Fruit fly (Drosophila melanogaster) whole organism, embryonic: ENCODE data around the gene CG33969.
A peak's percentile ranks its signal among the peaks of the same experiment; 100 is the strongest.

Experiments
- ATbp ChIP-seq: fragments of 200-800 bp; sonication (Bioruptor generic); optimal IDR thresholded peaks from 2 replicates; lab custom pipeline; 2017; ENCODE audit warnings: missing biosample characterization, mild to moderate bottlenecking, missing genetic modification characterization, missing genetic modification reagents
- BEAF-32 ChIP-seq: fragments of 200-800 bp; sonication (Bioruptor generic); optimal IDR thresholded peaks from 3 replicates; lab custom pipeline; 2017; ENCODE audit warnings: missing biosample characterization, missing genetic modification characterization, mild to moderate bottlenecking, moderate library complexity, missing genetic modification reagents
- Bteb2 ChIP-seq: fragments of 200-800 bp; sonication (Bioruptor generic); optimal IDR thresholded peaks from 2 replicates; lab custom pipeline; 2016; ENCODE audit warnings: missing biosample characterization, missing genetic modification characterization
- CG10267 ChIP-seq: fragments of 200-800 bp; sonication (Bioruptor generic); optimal IDR thresholded peaks from 2 replicates; lab custom pipeline; 2018; ENCODE audit warnings: missing biosample characterization, mild to moderate bottlenecking, missing genetic modification characterization, moderate library complexity
- CG11456 ChIP-seq: fragments of 200-800 bp; sonication (Bioruptor generic); IDR thresholded peaks from 3 replicates; pipeline ENCODE4 v1.3.6; 2022; ENCODE audit warnings: missing biosample characterization, missing genetic modification characterization
- CG12236 ChIP-seq: fragments of 200-800 bp; sonication (Bioruptor generic); optimal IDR thresholded peaks from 2 replicates; lab custom pipeline; 2016; ENCODE audit warnings: missing biosample characterization, missing genetic modification characterization
- CG12942 ChIP-seq: fragments of 200-800 bp; sonication (Bioruptor generic); optimal IDR thresholded peaks from 3 replicates; lab custom pipeline; 2016; ENCODE audit warnings: missing biosample characterization, missing genetic modification characterization
- CG14050 ChIP-seq: fragments of 200-800 bp; sonication (Bioruptor generic); IDR thresholded peaks from 3 replicates; pipeline ENCODE4 v1.3.6; 2022; ENCODE audit warnings: missing biosample characterization, missing genetic modification characterization
- CG14710 ChIP-seq: fragments of 200-800 bp; sonication (Bioruptor generic); optimal IDR thresholded peaks from 3 replicates; lab custom pipeline; 2019; ENCODE audit warnings: missing biosample characterization, mild to moderate bottlenecking, missing genetic modification characterization, moderate library complexity
- CG16813 ChIP-seq: fragments of 200-800 bp; sonication (Bioruptor generic); IDR thresholded peaks from 3 replicates; pipeline ENCODE4 v1.3.6; 2022; ENCODE audit warnings: missing biosample characterization, missing genetic modification characterization; ENCODE audit not compliant: partially characterized antibody
- CG17359 ChIP-seq: fragments of 200-800 bp; sonication (Bioruptor generic); optimal IDR thresholded peaks from 3 replicates; lab custom pipeline; 2018; ENCODE audit warnings: missing biosample characterization, mild to moderate bottlenecking, missing genetic modification characterization, moderate library complexity
- CG17568 ChIP-seq: fragments of 200-800 bp; sonication (Bioruptor generic); optimal IDR thresholded peaks from 2 replicates; lab custom pipeline; 2018; ENCODE audit warnings: missing biosample characterization, mild to moderate bottlenecking, missing genetic modification characterization, moderate library complexity
- CG1792 ChIP-seq: fragments of 200-800 bp; sonication (Bioruptor generic); optimal IDR thresholded peaks from 2 replicates; lab custom pipeline; 2016; ENCODE audit warnings: missing biosample characterization, missing genetic modification characterization
- CG2116 ChIP-seq: fragments of 200-800 bp; sonication (Bioruptor generic); optimal IDR thresholded peaks from 3 replicates; lab custom pipeline; 2018; ENCODE audit warnings: missing biosample characterization, mild to moderate bottlenecking, missing genetic modification characterization
- CG2889 ChIP-seq: fragments of 200-800 bp; sonication (Bioruptor generic); IDR thresholded peaks from 3 replicates; pipeline ENCODE4 v1.3.6; 2022; ENCODE audit warnings: missing biosample characterization, missing genetic modification characterization
- CG30431 ChIP-seq: fragments of 200-800 bp; sonication (Bioruptor generic); optimal IDR thresholded peaks from 2 replicates; lab custom pipeline; 2017; ENCODE audit warnings: missing biosample characterization, missing genetic modification characterization
- CG3847 ChIP-seq: fragments of 200-800 bp; sonication (Bioruptor generic); IDR thresholded peaks from 2 replicates; pipeline ENCODE4 v1.3.6; 2022; ENCODE audit warnings: missing biosample characterization, missing genetic modification characterization
- CG3995 ChIP-seq: fragments of 200-800 bp; sonication (Bioruptor generic); optimal IDR thresholded peaks from 3 replicates; lab custom pipeline; 2016; ENCODE audit warnings: missing biosample characterization, missing genetic modification characterization
- CG4617 ChIP-seq: fragments of 200-800 bp; sonication (Bioruptor generic); optimal IDR thresholded peaks from 3 replicates; lab custom pipeline; 2016; ENCODE audit warnings: missing biosample characterization, missing genetic modification characterization, borderline replicate concordance
- CG5180 ChIP-seq: fragments of 200-800 bp; sonication (Bioruptor generic); optimal IDR thresholded peaks from 3 replicates; lab custom pipeline; 2017; ENCODE audit warnings: missing biosample characterization, missing genetic modification characterization, mild to moderate bottlenecking, moderate library complexity, missing genetic modification reagents
- CG6175 ChIP-seq: fragments of 200-800 bp; sonication (Bioruptor generic); IDR thresholded peaks from 3 replicates; pipeline ENCODE4 v1.3.6; 2022; ENCODE audit warnings: missing biosample characterization, missing genetic modification characterization
- CG7372 ChIP-seq: fragments of 200-800 bp; sonication (Bioruptor generic); IDR thresholded peaks from 2 replicates; pipeline ENCODE4 v1.3.6; 2022; ENCODE audit warnings: missing biosample characterization, missing genetic modification characterization
- CG7745 ChIP-seq: fragments of 200-800 bp; sonication (Bioruptor generic); optimal IDR thresholded peaks from 2 replicates; lab custom pipeline; 2018; ENCODE audit warnings: missing biosample characterization, mild to moderate bottlenecking, missing genetic modification characterization, moderate library complexity
- CG8089 ChIP-seq: fragments of 200-800 bp; sonication (Bioruptor generic); optimal IDR thresholded peaks from 3 replicates; lab custom pipeline; 2016; ENCODE audit warnings: missing biosample characterization, missing genetic modification characterization
- CG8765 ChIP-seq: fragments of 200-800 bp; sonication (Bioruptor generic); IDR thresholded peaks from 2 replicates; pipeline ENCODE4 v1.3.6; 2022; ENCODE audit warnings: missing biosample characterization, missing genetic modification characterization
- CG9727 ChIP-seq: fragments of 200-800 bp; sonication (Bioruptor generic); optimal IDR thresholded peaks from 3 replicates; lab custom pipeline; 2017; ENCODE audit warnings: missing biosample characterization, mild to moderate bottlenecking, missing genetic modification characterization
- CrebB ChIP-seq: fragments of 200-800 bp; sonication (Bioruptor generic); optimal IDR thresholded peaks from 3 replicates; lab custom pipeline; 2018; ENCODE audit warnings: missing biosample characterization, mild to moderate bottlenecking, missing genetic modification characterization
- Dp ChIP-seq: fragments of 200-800 bp; sonication (Bioruptor generic); optimal IDR thresholded peaks from 2 replicates; lab custom pipeline; 2018; ENCODE audit warnings: missing biosample characterization, mild to moderate bottlenecking, missing genetic modification characterization, moderate library complexity
- Eip74EF ChIP-seq, 2 experiments: fragments of 200-800 bp in 1 of 2; fragments of >200 bp in 1 of 2; sonication (Bioruptor generic) in 1 of 2; optimal IDR thresholded peaks; 2 replicates each; lab custom pipeline; 2017 to 2019; ENCODE audit warnings: missing biosample characterization in 2 of 2, missing genetic modification characterization in 2 of 2, mild to moderate bottlenecking in 1 of 2, moderate library complexity in 1 of 2
- HLH4C ChIP-seq: fragments of 200-800 bp; sonication (Bioruptor generic); IDR thresholded peaks from 3 replicates; pipeline ENCODE4 v1.3.6; 2022; ENCODE audit warnings: missing biosample characterization, missing genetic modification characterization; ENCODE audit not compliant: partially characterized antibody
- HmgZ ChIP-seq: fragments of 200-800 bp; sonication (Bioruptor generic); optimal IDR thresholded peaks from 2 replicates; lab custom pipeline; 2018; ENCODE audit warnings: missing biosample characterization, mild to moderate bottlenecking, missing genetic modification characterization
- Hr39 ChIP-seq: fragments of >200 bp; optimal IDR thresholded peaks from 2 replicates; lab custom pipeline; 2017
- Oaz ChIP-seq: fragments of 200-800 bp; sonication (Bioruptor generic); IDR thresholded peaks from 2 replicates; pipeline ENCODE4 v1.3.6; 2022; ENCODE audit warnings: missing biosample characterization, missing genetic modification characterization
- Ptx1 ChIP-seq: fragments of 200-800 bp; sonication (Bioruptor generic); IDR thresholded peaks from 2 replicates; pipeline ENCODE4 v1.3.6; 2022; ENCODE audit warnings: missing biosample characterization, missing genetic modification characterization
- amos ChIP-seq: fragments of 200-800 bp; sonication (Bioruptor generic); IDR thresholded peaks from 2 replicates; pipeline ENCODE4 v1.3.6; 2022; ENCODE audit warnings: missing biosample characterization, missing genetic modification characterization; ENCODE audit not compliant: partially characterized antibody
- cad ChIP-seq: fragments of >200 bp; optimal IDR thresholded peaks from 2 replicates; lab custom pipeline; 2017; ENCODE audit warnings: missing biosample characterization, missing genetic modification characterization
- cg ChIP-seq: fragments of 200-800 bp; sonication (Bioruptor generic); optimal IDR thresholded peaks from 3 replicates; lab custom pipeline; 2019; ENCODE audit warnings: missing biosample characterization, mild to moderate bottlenecking, missing genetic modification characterization, moderate library complexity
- crp ChIP-seq, 2 experiments: fragments of 200-800 bp; sonication (Bioruptor generic); optimal IDR thresholded peaks; 2 replicates in 1 of 2; 3 replicates in 1 of 2; lab custom pipeline; 2017; ENCODE audit warnings: missing biosample characterization in 2 of 2, missing genetic modification characterization in 2 of 2, mild to moderate bottlenecking in 1 of 2, moderate library complexity in 1 of 2
- da ChIP-seq: fragments of 200-800 bp; sonication (Bioruptor generic); optimal IDR thresholded peaks from 2 replicates; lab custom pipeline; 2016; ENCODE audit warnings: missing biosample characterization, missing genetic modification characterization
- gem ChIP-seq: fragments of 200-800 bp; sonication (Bioruptor generic); optimal IDR thresholded peaks from 2 replicates; lab custom pipeline; 2019; ENCODE audit warnings: missing biosample characterization, mild to moderate bottlenecking, missing genetic modification characterization, moderate library complexity
- gfzf ChIP-seq: fragments of 200-800 bp; sonication (Bioruptor generic); optimal IDR thresholded peaks from 2 replicates; lab custom pipeline; 2016; ENCODE audit warnings: missing biosample characterization, mild to moderate bottlenecking, missing genetic modification characterization, moderate library complexity
- kah ChIP-seq: fragments of 200-800 bp; sonication (Bioruptor generic); optimal IDR thresholded peaks from 2 replicates; lab custom pipeline; 2018; ENCODE audit warnings: missing biosample characterization, mild to moderate bottlenecking, missing genetic modification characterization
- lilli ChIP-seq: fragments of 200-800 bp; sonication (Bioruptor generic); optimal IDR thresholded peaks from 3 replicates; lab custom pipeline; 2016; ENCODE audit warnings: missing biosample characterization, missing genetic modification characterization
- lola ChIP-seq, 3 experiments: fragments of >200 bp in 2 of 3; fragments of 200-800 bp in 1 of 3; sonication (Bioruptor generic) in 1 of 3; optimal IDR thresholded peaks; 2 replicates each; lab custom pipeline; 2017 to 2019; ENCODE audit warnings: missing biosample characterization in 3 of 3, missing genetic modification characterization in 3 of 3, mild to moderate bottlenecking in 1 of 3, moderate library complexity in 1 of 3
- luna ChIP-seq: fragments of 200-800 bp; sonication (Bioruptor generic); optimal IDR thresholded peaks from 2 replicates; lab custom pipeline; 2016; ENCODE audit warnings: missing biosample characterization, missing genetic modification characterization
- oc ChIP-seq: fragments of 200-800 bp; sonication (Bioruptor generic); optimal IDR thresholded peaks from 2 replicates; lab custom pipeline; 2018; ENCODE audit warnings: missing biosample characterization, mild to moderate bottlenecking, missing genetic modification characterization, moderate library complexity
- pros ChIP-seq: fragments of 200-800 bp; sonication (Bioruptor generic); optimal IDR thresholded peaks from 3 replicates; lab custom pipeline; 2019; ENCODE audit warnings: missing biosample characterization, mild to moderate bottlenecking, missing genetic modification characterization, moderate library complexity
- pum ChIP-seq: fragments of 200-800 bp; sonication (Bioruptor generic); optimal IDR thresholded peaks from 2 replicates; lab custom pipeline; 2016; ENCODE audit warnings: missing biosample characterization, missing genetic modification characterization
- zen2 ChIP-seq: fragments of 200-800 bp; sonication (Bioruptor generic); IDR thresholded peaks from 3 replicates; pipeline ENCODE4 v1.3.6; 2022; ENCODE audit warnings: missing biosample characterization, missing genetic modification characterization; ENCODE audit not compliant: partially characterized antibody
- zfh1 ChIP-seq: fragments of 200-800 bp; sonication (Bioruptor generic); IDR thresholded peaks from 3 replicates; pipeline ENCODE4 v1.3.6; 2022; ENCODE audit warnings: missing biosample characterization, missing genetic modification characterization

Gene CG33969

DNA sequence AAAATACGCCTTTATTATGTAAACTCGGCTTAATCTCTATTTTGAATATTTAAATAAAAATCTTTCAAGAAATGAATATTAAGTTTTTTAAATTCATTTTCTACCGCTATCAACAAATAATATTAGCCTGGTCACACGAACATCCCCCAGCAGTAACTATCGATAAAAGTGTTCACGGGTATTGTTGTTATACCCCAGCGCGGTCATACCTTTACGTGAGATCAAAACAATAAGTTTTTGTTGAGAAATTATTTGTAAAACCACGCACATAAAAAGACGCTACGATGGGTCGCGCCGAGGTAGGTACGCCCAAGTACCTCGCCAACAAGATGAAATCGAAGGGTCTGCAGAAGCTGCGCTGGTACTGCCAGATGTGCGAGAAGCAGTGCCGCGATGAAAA lies 36.7 kb downstream of the CG33969 start, which contains the start of gene kin17 (continued):
- TF ChIP-seq CG17359 (tag; lab: Kevin White, UChicago) (no peak), CG3847 (GFP tag; lab: Robert Waterston, UW) (peak; percentile 26; the same call in 1 of the 2 replicates), da (GFP tag; lab: Kevin White, UChicago) (no peak), CG11456 (GFP tag; lab: Robert Waterston, UW) (no peak), HmgZ (tag; lab: Kevin White, UChicago) (peak; percentile 24), oc (tag; lab: Kevin White, UChicago) (no peak), gem (tag; lab: Kevin White, UChicago) (no peak), Bteb2 (GFP tag; lab: Kevin White, UChicago) (no peak), CG12942 (GFP tag; lab: Kevin White, UChicago) (no peak), ATbp (GFP tag; lab: Kevin White, UChicago) (no peak), CG16813 (peak; percentile 71), gfzf (GFP tag; lab: Kevin White, UChicago) (peak; percentile 85), Dp (peak; percentile 84), CG17568 (no peak), HLH4C (GFP tag; lab: Robert Waterston, UW) (0 out of 3 replicates have a peak, but pooled peaks have one; percentile 36), pros (GFP tag; lab: Kevin White, UChicago) (no peak), CG5180 (GFP tag; lab: Kevin White, UChicago) (no peak), CG14050 (no peak), Eip74EF (GFP tag; optimal IDR thresholded peaks at IDR 0.05; lab: Kevin White, UChicago) (no peak), CG30431 (GFP tag; lab: Kevin White, UChicago) (no peak), Hr39 (lab: Kevin White, UChicago) (no peak), CG4617 (peak; percentile 68), zen2 (GFP tag; lab: Robert Waterston, UW) (peak; percentile 54; the same call in 2 of the 3 replicates), zfh1 (GFP tag; lab: Robert Waterston, UW) (no peak), luna (no peak), Oaz (GFP tag; lab: Robert Waterston, UW) (no peak), CG14710 (tag; lab: Kevin White, UChicago) (peak; percentile 39), lola (GFP tag; optimal IDR thresholded peaks at IDR 0.05; lab: Kevin White, UChicago) (no peak), CG1792 (GFP tag; lab: Kevin White, UChicago) (no peak), amos (GFP tag; lab: Robert Waterston, UW) (peak; percentile 72), CG6175 (GFP tag; lab: Robert Waterston, UW) (no peak), CG2889 (GFP tag; lab: Robert Waterston, UW) (no peak), Ptx1 (GFP tag; lab: Robert Waterston, UW) (no peak), lilli (no peak), CG12236 (GFP tag; lab: Kevin White, UChicago) (no peak), CG7745 (no peak), cg (no peak), CrebB (tag; lab: Kevin White, UChicago) (no peak), CG9727 (GFP tag; lab: Kevin White, UChicago) (no peak), cad (GFP tag; lab: Kevin White, UChicago) (no peak), CG7372 (GFP tag; lab: Robert Waterston, UW) (no peak), CG2116 (GFP tag; lab: Kevin White, UChicago) (peak; percentile 2), pum (GFP tag; lab: Kevin White, UChicago) (no peak), kah (no peak), BEAF-32 (GFP tag; lab: Kevin White, UChicago) (peak; percentile 80), crp (GFP tag; optimal IDR thresholded peaks at IDR 0.05; lab: Kevin White, UChicago) (peak in 1 of 2 experiments; percentile 60), CG10267 (tag; lab: Kevin White, UChicago) (peak; percentile 35), CG8765 (GFP tag; lab: Robert Waterston, UW) (no peak), CG8089 (GFP tag; lab: Kevin White, UChicago) (no peak), CG3995 (no peak)
